Worm (Caenorhabditis elegans): ENCODE measurements around the gene mec-1.
A peak's percentile ranks its signal among the peaks of the same experiment; 100 is the strongest.

ce11 chrV:6917280-6917679 lies 39.1 kb upstream of the mec-1 start:
- TF ChIP-seq spr-1 (tag; optimal IDR thresholded peaks at IDR 0.05) (no peak), R02D3.7 (tag; optimal IDR thresholded peaks at IDR 0.05) (no peak), vab-7 (GFP tag; IDR thresholded peaks at IDR 0.05) (0 out of 2 replicates have a peak, but pooled peaks have one; percentile 17), madf-9 (GFP tag; conservative IDR thresholded peaks at IDR 0.05) (no peak), ama-1 (optimal IDR thresholded peaks at IDR 0.05) (no peak), pha-4 (GFP tag; IDR thresholded peaks at IDR 0.05) (no peak), pha-4 (tag; optimal IDR thresholded peaks at IDR 0.05) (no peak), daf-8 (GFP tag; IDR thresholded peaks at IDR 0.05) (no peak), nhr-102 (tag; optimal IDR thresholded peaks at IDR 0.05) (no peak), zag-1 (tag; optimal IDR thresholded peaks at IDR 0.05) (no peak)

All from whole organism, L4 larva.